Fruit fly (Drosophila melanogaster) whole organism, embryonic: ENCODE data around the gene Rfx.
A peak's percentile ranks its signal among the peaks of the same experiment; 100 is the strongest.

Experiments used
- Abd-B ChIP-seq: fragments of 200-800 bp; sonication (Bioruptor generic); optimal IDR thresholded peaks from 2 replicates; lab custom pipeline; 2018; ENCODE audit warnings: missing biosample characterization, mild to moderate bottlenecking, missing genetic modification characterization, moderate library complexity
- Adf1 ChIP-seq: fragments of 200-800 bp; sonication (Bioruptor generic); IDR thresholded peaks from 2 replicates; pipeline ENCODE4 v1.3.6; 2022; ENCODE audit warnings: missing biosample characterization, missing genetic modification characterization
- CG11560 ChIP-seq: fragments of 200-800 bp; sonication (Bioruptor generic); IDR thresholded peaks from 3 replicates; pipeline ENCODE4 v1.3.6; 2022; ENCODE audit warnings: missing biosample characterization, missing genetic modification characterization
- CG13296 ChIP-seq: fragments of 200-800 bp; sonication (Bioruptor generic); optimal IDR thresholded peaks from 3 replicates; lab custom pipeline; 2018; ENCODE audit warnings: missing biosample characterization, mild to moderate bottlenecking, missing genetic modification characterization
- CG14710 ChIP-seq: fragments of 200-800 bp; sonication (Bioruptor generic); optimal IDR thresholded peaks from 3 replicates; lab custom pipeline; 2019; ENCODE audit warnings: missing biosample characterization, mild to moderate bottlenecking, missing genetic modification characterization, moderate library complexity
- CG14965 ChIP-seq: fragments of 200-800 bp; sonication (Bioruptor generic); optimal IDR thresholded peaks from 2 replicates; lab custom pipeline; 2016; ENCODE audit warnings: missing biosample characterization, missing genetic modification characterization, borderline replicate concordance
- CG15601 ChIP-seq: fragments of 200-800 bp; sonication (Bioruptor generic); optimal IDR thresholded peaks from 3 replicates; lab custom pipeline; 2019; ENCODE audit warnings: missing biosample characterization, mild to moderate bottlenecking, missing genetic modification characterization, moderate library complexity
- CG18599 ChIP-seq: fragments of 200-800 bp; sonication (Bioruptor generic); optimal IDR thresholded peaks from 3 replicates; lab custom pipeline; 2017; ENCODE audit warnings: missing biosample characterization, missing genetic modification characterization, mild to moderate bottlenecking, moderate library complexity, missing genetic modification reagents
- CG3281 ChIP-seq: fragments of 200-800 bp; sonication (Bioruptor generic); optimal IDR thresholded peaks from 3 replicates; lab custom pipeline; 2017; ENCODE audit warnings: missing biosample characterization, mild to moderate bottlenecking, missing genetic modification characterization
- CG3726 ChIP-seq: fragments of 200-800 bp; sonication (Bioruptor generic); IDR thresholded peaks from 3 replicates; pipeline ENCODE4, ENCODE4 v1.3.6; 2022; ENCODE audit warnings: missing biosample characterization, missing genetic modification characterization
- CG3838 ChIP-seq: fragments of 200-800 bp; sonication (Bioruptor generic); optimal IDR thresholded peaks from 3 replicates; lab custom pipeline; 2016; ENCODE audit warnings: missing biosample characterization, missing genetic modification characterization
- CG4328 ChIP-seq: fragments of 200-800 bp; sonication (Bioruptor generic); optimal IDR thresholded peaks from 3 replicates; lab custom pipeline; 2017; ENCODE audit warnings: missing biosample characterization, missing genetic modification reagents, missing genetic modification characterization
- CG4820 ChIP-seq: fragments of 200-800 bp; sonication (Bioruptor generic); optimal IDR thresholded peaks from 3 replicates; lab custom pipeline; 2016; ENCODE audit warnings: missing biosample characterization, missing genetic modification characterization
- CG7357 ChIP-seq: fragments of 200-800 bp; sonication (Bioruptor generic); IDR thresholded peaks from 3 replicates; pipeline ENCODE4 v1.3.6; 2022; ENCODE audit warnings: missing biosample characterization, missing genetic modification characterization
- CG7839 ChIP-seq: fragments of 200-800 bp; sonication (Bioruptor generic); optimal IDR thresholded peaks from 3 replicates; lab custom pipeline; 2018; ENCODE audit warnings: missing biosample characterization, mild to moderate bottlenecking, missing genetic modification characterization, moderate library complexity
- CG8388 ChIP-seq: fragments of 200-800 bp; sonication (Bioruptor generic); optimal IDR thresholded peaks from 2 replicates; lab custom pipeline; 2019; ENCODE audit warnings: missing biosample characterization, mild to moderate bottlenecking, missing genetic modification characterization, moderate library complexity
- CG9609 ChIP-seq: fragments of 200-800 bp; sonication (Bioruptor generic); optimal IDR thresholded peaks from 3 replicates; lab custom pipeline; 2016; ENCODE audit warnings: missing biosample characterization, missing genetic modification characterization
- CG9817 ChIP-seq: fragments of 200-800 bp; sonication (Bioruptor generic); optimal IDR thresholded peaks from 2 replicates; lab custom pipeline; 2018; ENCODE audit warnings: missing biosample characterization, mild to moderate bottlenecking, missing genetic modification characterization, moderate library complexity
- CoRest ChIP-seq: fragments of 200-800 bp; sonication (Bioruptor generic); optimal IDR thresholded peaks from 3 replicates; lab custom pipeline; 2018; ENCODE audit warnings: missing biosample characterization, mild to moderate bottlenecking, missing genetic modification characterization, moderate library complexity
- D19B ChIP-seq: fragments of 200-800 bp; sonication (Bioruptor generic); optimal IDR thresholded peaks from 2 replicates; lab custom pipeline; 2017; ENCODE audit warnings: missing biosample characterization, mild to moderate bottlenecking, missing genetic modification characterization
- Eip74EF ChIP-seq, 2 experiments: fragments of 200-800 bp in 1 of 2; fragments of >200 bp in 1 of 2; sonication (Bioruptor generic) in 1 of 2; optimal IDR thresholded peaks; 2 replicates each; lab custom pipeline; 2017 to 2019; ENCODE audit warnings: missing biosample characterization in 2 of 2, missing genetic modification characterization in 2 of 2, mild to moderate bottlenecking in 1 of 2, moderate library complexity in 1 of 2
- Elba2 ChIP-seq: fragments of 200-800 bp; sonication (Bioruptor generic); optimal IDR thresholded peaks from 3 replicates; lab custom pipeline; 2016; ENCODE audit warnings: missing biosample characterization, missing genetic modification characterization
- Fer1 ChIP-seq: fragments of 200-800 bp; sonication (Bioruptor generic); optimal IDR thresholded peaks from 2 replicates; lab custom pipeline; 2017; ENCODE audit warnings: missing biosample characterization, mild to moderate bottlenecking, missing genetic modification characterization
- Gug ChIP-seq: fragments of 200-800 bp; sonication (Bioruptor generic); IDR thresholded peaks from 4 replicates; pipeline ENCODE4 v1.3.6; 2022; ENCODE audit warnings: missing biosample characterization, missing genetic modification characterization
- HLH3B ChIP-seq: fragments of 200-800 bp; sonication (Bioruptor generic); IDR thresholded peaks from 2 replicates; pipeline ENCODE4 v1.3.6; 2022; ENCODE audit warnings: missing biosample characterization, missing genetic modification characterization
- MBD-R2 ChIP-seq: fragments of 200-800 bp; sonication (Bioruptor generic); IDR thresholded peaks from 2 replicates; pipeline ENCODE4 v1.3.6; 2022; ENCODE audit warnings: missing biosample characterization, missing genetic modification characterization
- MTF-1 ChIP-seq: fragments of 200-800 bp; sonication (Bioruptor generic); optimal IDR thresholded peaks from 2 replicates; lab custom pipeline; 2018; ENCODE audit warnings: missing biosample characterization, mild to moderate bottlenecking, missing genetic modification characterization, borderline replicate concordance
- Mad ChIP-seq: fragments of 200-800 bp; sonication (Bioruptor generic); optimal IDR thresholded peaks from 2 replicates; lab custom pipeline; 2016; ENCODE audit warnings: missing biosample characterization, missing genetic modification characterization
- Max ChIP-seq: fragments of 200-800 bp; sonication (Bioruptor generic); optimal IDR thresholded peaks from 2 replicates; lab custom pipeline; 2016; ENCODE audit warnings: missing biosample characterization, mild to moderate bottlenecking, missing genetic modification characterization
- Pdp1 ChIP-seq, 2 experiments: fragments of 200-800 bp; sonication (Bioruptor generic); optimal IDR thresholded peaks; 3 replicates each; lab custom pipeline; 2016; ENCODE audit warnings: missing biosample characterization in 2 of 2, missing genetic modification characterization in 2 of 2, mild to moderate bottlenecking in 1 of 2, moderate library complexity in 1 of 2
- Rx ChIP-seq: fragments of 200-800 bp; sonication (Bioruptor generic); IDR thresholded peaks from 2 replicates; pipeline ENCODE4 v1.3.6; 2022; ENCODE audit warnings: missing biosample characterization, missing genetic modification characterization
- Six4 ChIP-seq: fragments of 200-800 bp; sonication (Bioruptor generic); optimal IDR thresholded peaks from 2 replicates; lab custom pipeline; 2016; ENCODE audit warnings: missing biosample characterization, missing genetic modification characterization
- Taf1 ChIP-seq: fragments of 200-800 bp; sonication (Bioruptor generic); IDR thresholded peaks from 2 replicates; pipeline ENCODE4 v1.3.6; 2022; ENCODE audit warnings: missing biosample characterization, missing genetic modification characterization
- YL-1 ChIP-seq: fragments of 200-800 bp; sonication (Bioruptor generic); optimal IDR thresholded peaks from 3 replicates; lab custom pipeline; 2017; ENCODE audit warnings: missing biosample characterization, mild to moderate bottlenecking, missing genetic modification characterization
- ato ChIP-seq: fragments of 200-800 bp; sonication (Bioruptor generic); IDR thresholded peaks from 2 replicates; pipeline ENCODE4 v1.3.6; 2022; ENCODE audit warnings: missing biosample characterization, missing genetic modification characterization; ENCODE audit not compliant: partially characterized antibody
- az2 ChIP-seq: fragments of 200-800 bp; sonication (Bioruptor generic); optimal IDR thresholded peaks from 3 replicates; lab custom pipeline; 2016; ENCODE audit warnings: missing biosample characterization, missing genetic modification characterization
- da ChIP-seq: fragments of 200-800 bp; sonication (Bioruptor generic); optimal IDR thresholded peaks from 2 replicates; lab custom pipeline; 2016; ENCODE audit warnings: missing biosample characterization, missing genetic modification characterization
- dmrt99B ChIP-seq: fragments of 200-800 bp; sonication (Bioruptor generic); optimal IDR thresholded peaks from 2 replicates; lab custom pipeline; 2018; ENCODE audit warnings: missing biosample characterization, mild to moderate bottlenecking, missing genetic modification characterization, moderate library complexity
- grau ChIP-seq: fragments of 200-800 bp; optimal IDR thresholded peaks from 3 replicates; lab custom pipeline; 2019; ENCODE audit warnings: missing biosample characterization, mild to moderate bottlenecking, missing genetic modification characterization, moderate library complexity
- lov ChIP-seq, 2 experiments: fragments of 200-800 bp in 1 of 2; fragments of >200 bp in 1 of 2; sonication (Bioruptor generic) in 1 of 2; IDR thresholded peaks in 1 of 2; optimal IDR thresholded peaks in 1 of 2; 2 replicates in 1 of 2; 3 replicates in 1 of 2; pipeline versions ENCODE4 v1.3.6 to Lab custom; 2017 to 2022; ENCODE audit warnings: missing biosample characterization in 1 of 2, missing genetic modification characterization in 1 of 2
- mirr ChIP-seq: fragments of 200-800 bp; sonication (Bioruptor generic); optimal IDR thresholded peaks from 3 replicates; lab custom pipeline; 2018; ENCODE audit warnings: missing biosample characterization, mild to moderate bottlenecking, missing genetic modification characterization
- pb ChIP-seq: fragments of 200-800 bp; sonication (Bioruptor generic); optimal IDR thresholded peaks from 3 replicates; lab custom pipeline; 2016; ENCODE audit warnings: missing biosample characterization, missing genetic modification characterization
- peb ChIP-seq: fragments of 200-800 bp; sonication (Bioruptor generic); IDR thresholded peaks from 2 replicates; pipeline ENCODE4 v1.3.6; 2022; ENCODE audit warnings: missing biosample characterization, missing genetic modification characterization
- prd ChIP-seq, 3 experiments: fragments of >200 bp in 2 of 3; fragments of 200-800 bp in 1 of 3; sonication (Bioruptor generic) in 1 of 3; optimal IDR thresholded peaks in 2 of 3; IDR thresholded peaks in 1 of 3; 2 replicates in 2 of 3; 3 replicates in 1 of 3; pipeline versions ENCODE4 v1.3.6 to Lab custom; 2017 to 2022; ENCODE audit warnings: missing biosample characterization in 1 of 3, missing genetic modification characterization in 1 of 3
- so ChIP-seq: fragments of 200-800 bp; sonication (Bioruptor generic); IDR thresholded peaks from 3 replicates; pipeline ENCODE4 v1.3.6; 2022; ENCODE audit warnings: missing biosample characterization, missing genetic modification characterization
- tin ChIP-seq: fragments of 200-800 bp; sonication (Bioruptor generic); optimal IDR thresholded peaks from 3 replicates; lab custom pipeline; 2016; ENCODE audit warnings: missing biosample characterization, missing genetic modification characterization
- tna ChIP-seq: fragments of 200-800 bp; sonication (Bioruptor generic); IDR thresholded peaks from 2 replicates; pipeline ENCODE4 v1.3.6; 2022; ENCODE audit warnings: missing biosample characterization, missing genetic modification characterization; ENCODE audit not compliant: partially characterized antibody

Rfx gene

DNA sequence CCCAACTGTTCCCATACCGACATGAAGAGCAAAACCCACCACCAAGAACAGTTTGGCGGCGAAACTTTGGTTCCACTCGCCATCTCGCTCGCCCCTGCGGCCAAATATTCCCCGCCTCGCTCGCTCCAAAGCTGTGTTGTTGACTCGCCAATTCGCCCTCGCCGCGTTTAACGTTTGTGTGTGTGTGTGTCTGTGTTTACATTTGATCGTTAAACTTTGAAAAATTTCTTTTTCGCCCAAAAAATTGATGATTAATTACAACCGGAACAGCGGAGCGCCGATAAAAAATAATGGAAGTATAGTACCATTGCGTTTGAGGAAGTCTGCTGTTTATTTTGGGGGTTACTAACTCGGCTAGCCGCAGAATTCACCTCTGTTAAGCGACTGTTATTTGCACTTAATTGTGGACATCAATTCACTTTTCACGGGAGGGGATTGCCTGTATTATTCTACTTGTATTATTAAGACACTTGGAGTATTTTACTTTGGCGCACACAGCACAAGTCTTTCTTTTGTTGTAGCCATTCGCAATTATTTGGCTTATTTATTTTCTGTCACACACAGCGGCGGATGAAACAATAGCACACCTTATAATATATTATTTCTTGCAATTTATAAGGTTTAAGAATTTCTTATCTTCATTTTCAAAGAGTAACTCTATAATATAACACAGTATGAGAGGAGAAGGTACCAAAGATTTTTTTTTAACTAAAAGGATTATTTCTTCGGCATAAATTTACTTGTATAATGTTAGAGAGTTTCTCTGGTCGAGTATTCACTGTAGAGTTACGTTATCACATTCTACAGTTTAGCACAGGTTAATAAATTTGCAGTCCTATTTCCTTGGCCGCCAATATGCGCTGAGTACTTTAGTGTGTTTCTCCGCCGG is 26.9 kb downstream of the Rfx start (continued):
- TF ChIP-seq da (GFP tag; lab: Kevin White, UChicago) (no peak), Pdp1 (GFP tag; optimal IDR thresholded peaks at IDR 0.05; lab: Kevin White, UChicago) (peak; percentile 41 to 72), D19B (GFP tag; lab: Kevin White, UChicago) (peak; percentile 78), CG13296 (peak; percentile 81), Gug (GFP tag; lab: Robert Waterston, UW) (peak; percentile 72), Eip74EF (GFP tag; optimal IDR thresholded peaks at IDR 0.05; lab: Kevin White, UChicago) (peak in 1 of 2 experiments; percentile 52), CG9609 (GFP tag; lab: Kevin White, UChicago) (peak; percentile 57), grau (tag; lab: Kevin White, UChicago) (peak; percentile 93), tna (no peak), CG3838 (GFP tag; lab: Kevin White, UChicago) (peak; percentile 52), CG9817 (tag; lab: Kevin White, UChicago) (peak; percentile 86), CG7839 (tag; lab: Kevin White, UChicago) (peak; percentile 91), CoRest (peak; percentile 91), CG14965 (no peak), Adf1 (GFP tag; lab: Robert Waterston, UW) (no peak), YL-1 (GFP tag; lab: Kevin White, UChicago) (peak; percentile 35), Rx (GFP tag; lab: Robert Waterston, UW) (no peak), CG18599 (peak; percentile 92), ato (GFP tag; lab: Robert Waterston, UW) (no peak), so (GFP tag; lab: Robert Waterston, UW) (no peak), MBD-R2 (GFP tag; lab: Robert Waterston, UW) (no peak), CG7357 (GFP tag; lab: Robert Waterston, UW) (0 out of 3 replicates have a peak, but pooled peaks have one; percentile 25), CG8388 (GFP tag; lab: Kevin White, UChicago) (peak; percentile 64), lov (optimal IDR thresholded peaks at IDR 0.05; lab: Kevin White, UChicago) (no peak), lov (GFP tag; IDR thresholded peaks at IDR 0.05; lab: Robert Waterston, UW) (no peak), HLH3B (GFP tag; lab: Robert Waterston, UW) (no peak), CG4328 (GFP tag; lab: Kevin White, UChicago) (peak; percentile 68), Max (peak; percentile 50), CG15601 (tag; lab: Kevin White, UChicago) (peak; percentile 59), Taf1 (GFP tag; lab: Robert Waterston, UW) (no peak), az2 (GFP tag; lab: Kevin White, UChicago) (peak; percentile 77), CG3726 (GFP tag; lab: Robert Waterston, UW) (no peak), Abd-B (GFP tag; lab: Kevin White, UChicago) (peak; percentile 75), Mad (GFP tag; lab: Kevin White, UChicago) (peak; percentile 58), Six4 (GFP tag; lab: Kevin White, UChicago) (peak; percentile 26), mirr (GFP tag; lab: Kevin White, UChicago) (peak; percentile 87), CG4820 (peak; percentile 66), CG3281 (GFP tag; lab: Kevin White, UChicago) (peak; percentile 93), pb (GFP tag; lab: Kevin White, UChicago) (peak; percentile 41), MTF-1 (GFP tag; lab: Kevin White, UChicago) (peak; percentile 66), prd (optimal IDR thresholded peaks at IDR 0.05; lab: Kevin White, UChicago) (no peak), prd (GFP tag; IDR thresholded peaks at IDR 0.05; lab: Robert Waterston, UW) (no peak), tin (GFP tag; lab: Kevin White, UChicago) (peak; percentile 58), dmrt99B (peak; percentile 83), Elba2 (GFP tag; lab: Kevin White, UChicago) (no peak), Fer1 (GFP tag; lab: Kevin White, UChicago) (peak; percentile 84), CG14710 (peak; percentile 18), peb (GFP tag; lab: Robert Waterston, UW) (no peak), CG11560 (tag; lab: Robert Waterston, UW) (no peak)
